Worm (Caenorhabditis elegans) whole organism, early embryonic: Measurements from ENCODE around the gene F08H9.3.

Source experiments
- ama-1 ChIP-seq: fragments of 150-350 bp; optimal IDR thresholded peaks from 2 replicates; lab custom pipeline; 2014
- hmg-4 ChIP-seq: fragments of 200-800 bp; sonication (Bioruptor generic); optimal IDR thresholded peaks from 2 replicates; lab custom pipeline; 2018; ENCODE audit warnings: mild to moderate bottlenecking, missing genetic modification characterization, missing compliant biosample characterization
- hnd-1 ChIP-seq: sonication (generic microtip); optimal IDR thresholded peaks from 2 replicates; lab custom pipeline; 2016; ENCODE audit warnings: missing genetic modification characterization, missing compliant biosample characterization
- tra-4 ChIP-seq: sonication (generic microtip); optimal IDR thresholded peaks from 2 replicates; lab custom pipeline; 2017; ENCODE audit warnings: missing genetic modification characterization, missing compliant biosample characterization

DNA sequence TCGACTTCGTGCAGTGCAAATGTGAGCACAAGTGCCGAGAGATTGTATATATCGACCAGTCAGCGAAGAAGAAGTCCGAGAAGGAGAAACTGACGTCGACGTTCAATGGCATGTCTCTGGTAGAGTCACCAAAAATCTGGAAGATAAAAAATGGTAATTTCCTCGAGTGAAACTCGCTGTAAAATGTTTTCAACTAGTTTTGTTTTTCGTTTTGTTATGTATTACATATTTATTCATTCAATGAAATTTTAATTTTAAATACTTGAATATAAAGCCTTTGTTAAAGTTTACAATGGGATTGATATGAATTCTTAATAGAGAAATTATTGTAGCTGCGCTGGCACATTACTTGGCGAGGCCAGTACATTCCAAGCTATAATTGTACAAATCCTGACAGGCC is 43.3 kb downstream of the F08H9.3 start:
- TF ChIP-seq ama-1 (no peak), hnd-1 (tag; lab: Kevin White, UChicago) (no peak), tra-4 (tag; lab: Kevin White, UChicago) (no peak), hmg-4 (GFP tag; lab: Kevin White, UChicago) (no peak)
